Fruit fly (Drosophila melanogaster) ovary, adult (tissue): Measurements from ENCODE around the gene Map205.

ENCODE experiments used
- CG17801 ChIP-seq: fragments of 200-800 bp; optimal IDR thresholded peaks from 2 replicates; lab custom pipeline; 2019; ENCODE audit warnings: missing biosample characterization, mild to moderate bottlenecking, missing genetic modification characterization, moderate library complexity; ENCODE audit not compliant: partially characterized antibody

The Map205 gene

dm6 chr3R:32068110-32068685 is at the start of gene Map205:
TSS of gene Map205 (minus strand) at chr3R:32068441.
- peak; percentile 45 for TF ChIP-seq CG17801 (GFP tag; lab: Kevin White, UChicago)

dm6 chr3R:32060214-32060613 is 8.0 kb downstream of the Map205 start:
- no peak for TF ChIP-seq CG17801 (GFP tag; lab: Kevin White, UChicago)

- TF ChIP-seq CG17801 (GFP tag; lab: Kevin White, UChicago), result no peak
Observed at dm6 chr3R:32052504-32052815, 15.8 kb downstream of the Map205 start.

dm6 chr3R:32051782-32052503 is 16.3 kb downstream of the Map205 start, which contains the start of the genes krz and mod:
TSS of gene krz (minus strand) at chr3R:32051993.
TSS of gene mod (plus strand) at chr3R:32052060.
- TF ChIP-seq CG17801 (GFP tag; lab: Kevin White, UChicago), result peak; percentile 46

- peak; percentile 44 for TF ChIP-seq CG17801 (GFP tag; lab: Kevin White, UChicago)
Observed at dm6 chr3R:32050685-32051084, 17.6 kb downstream of the Map205 start.

- TF ChIP-seq CG17801 (GFP tag; lab: Kevin White, UChicago), result no peak
Observed at dm6 chr3R:32046658-32047057, 21.6 kb downstream of the Map205 start.

dm6 chr3R:32043778-32044177 is 24.5 kb downstream of the Map205 start:
- TF ChIP-seq CG17801 (GFP tag; lab: Kevin White, UChicago), result no peak

dm6 chr3R:32038030-32038429 is 30.2 kb downstream of the Map205 start, which contains the start of gene Pos:
TSS of gene Pos (plus strand) at chr3R:32038330.
- TF ChIP-seq CG17801 (GFP tag; lab: Kevin White, UChicago), result no peak

dm6 chr3R:32032885-32033284 is 35.4 kb downstream of the Map205 start:
- no peak for TF ChIP-seq CG17801 (GFP tag; lab: Kevin White, UChicago)

dm6 chr3R:32029134-32029533 is 39.1 kb downstream of the Map205 start:
- no peak for TF ChIP-seq CG17801 (GFP tag; lab: Kevin White, UChicago)

dm6 chr3R:32022088-32022487 is 46.2 kb downstream of the Map205 start:
- no peak for TF ChIP-seq CG17801 (GFP tag; lab: Kevin White, UChicago)

dm6 chr3R:32015400-32016215 is 52.6 kb downstream of the Map205 start, which contains the start of gene heph:
TSS of gene heph (minus strand) at chr3R:32015520.
- no peak for TF ChIP-seq CG17801 (GFP tag; lab: Kevin White, UChicago)

- TF ChIP-seq CG17801 (GFP tag; lab: Kevin White, UChicago), result no peak
Observed at dm6 chr3R:32006330-32006729, 61.9 kb downstream of the Map205 start.
